Worm (Caenorhabditis elegans): Measurements from ENCODE around the gene Y39F10C.3.

DNA sequence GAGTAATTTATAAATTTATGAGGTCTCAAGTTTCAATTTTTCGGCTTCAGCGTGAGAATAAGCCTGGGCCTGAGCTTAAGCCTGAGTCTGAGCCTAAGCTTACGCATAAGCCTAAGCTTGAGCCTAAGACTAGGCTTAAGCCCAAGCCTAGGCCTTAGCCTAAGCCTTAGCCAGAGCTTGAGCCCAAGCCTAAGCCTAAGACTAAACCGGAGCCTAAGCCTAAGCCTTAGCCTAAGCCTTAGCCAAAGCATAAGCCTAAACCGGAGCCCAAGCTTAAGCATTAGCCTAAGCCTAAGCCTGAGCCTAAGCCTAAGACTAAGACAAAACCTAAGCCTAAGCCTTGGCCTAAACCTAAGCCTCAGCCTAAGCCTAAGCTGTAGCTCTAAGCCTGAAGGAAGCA is 30.5 kb upstream of the Y39F10C.3 start:
- TF ChIP-seq flt-1 (GFP tag; IDR thresholded peaks at IDR 0.05) (no peak), ama-1 (optimal IDR thresholded peaks at IDR 0.05) (no peak), hmbx-1 (tag; optimal IDR thresholded peaks at IDR 0.05) (no peak), B0310.2 (tag; optimal IDR thresholded peaks at IDR 0.05) (no peak), hmg-4 (GFP tag; optimal IDR thresholded peaks at IDR 0.05) (no peak), ceh-13 (GFP tag; optimal IDR thresholded peaks at IDR 0.05) (no peak)

Measured in whole organism, early embryonic.